Worm (Caenorhabditis elegans) whole organism, late embryonic: ENCODE data around the gene T15B12.1.
A peak's percentile ranks its signal among the peaks of the same experiment; 100 is the strongest.

Source experiments
- F13H6.1 ChIP-seq: sonication (generic microtip); optimal IDR thresholded peaks from 2 replicates; lab custom pipeline; 2016; ENCODE audit warnings: missing genetic modification characterization, missing compliant biosample characterization
- K02D7.2 ChIP-seq: sonication (generic microtip); optimal IDR thresholded peaks from 2 replicates; lab custom pipeline; 2017; ENCODE audit warnings: mild to moderate bottlenecking, missing genetic modification characterization, missing compliant biosample characterization
- K09A11.1 ChIP-seq: sonication (generic microtip); optimal IDR thresholded peaks from 2 replicates; lab custom pipeline; 2017; ENCODE audit warnings: antibody characterized with exemption, mild to moderate bottlenecking, missing genetic modification characterization, missing compliant biosample characterization; ENCODE audit not compliant: insufficient read depth
- ahr-1 ChIP-seq: sonication (generic microtip); optimal IDR thresholded peaks from 2 replicates; lab custom pipeline; 2016; ENCODE audit warnings: missing genetic modification characterization, missing compliant biosample characterization
- ama-1 ChIP-seq: fragments of 150-350 bp; optimal IDR thresholded peaks from 2 replicates; lab custom pipeline; 2014
- ceh-18 ChIP-seq: sonication (generic microtip); optimal IDR thresholded peaks from 2 replicates; lab custom pipeline; 2016; ENCODE audit warnings: missing genetic modification characterization, missing compliant biosample characterization
- ceh-24 ChIP-seq: sonication (generic microtip); optimal IDR thresholded peaks from 2 replicates; lab custom pipeline; 2016; ENCODE audit warnings: mild to moderate bottlenecking, missing genetic modification characterization, missing compliant biosample characterization
- ceh-30 ChIP-seq: fragments of 150-350 bp; optimal IDR thresholded peaks from 2 replicates; lab custom pipeline; 2014; ENCODE audit warnings: missing biosample characterization, missing genetic modification characterization
- ceh-31 ChIP-seq: sonication (generic microtip); optimal IDR thresholded peaks from 2 replicates; lab custom pipeline; 2016; ENCODE audit warnings: missing genetic modification characterization, missing compliant biosample characterization
- ceh-34 ChIP-seq: sonication (generic microtip); optimal IDR thresholded peaks from 2 replicates; lab custom pipeline; 2016; ENCODE audit warnings: mild to moderate bottlenecking, missing genetic modification characterization, missing compliant biosample characterization
- ceh-6 ChIP-seq: fragments of 200-800 bp; sonication (Bioruptor generic); optimal IDR thresholded peaks from 2 replicates; lab custom pipeline; 2018; ENCODE audit warnings: mild to moderate bottlenecking, missing genetic modification characterization, missing compliant biosample characterization
- ceh-9 ChIP-seq: sonication (generic microtip); optimal IDR thresholded peaks from 2 replicates; lab custom pipeline; 2016; ENCODE audit warnings: mild to moderate bottlenecking, missing genetic modification characterization, inconsistent platforms, missing compliant biosample characterization
- dve-1 ChIP-seq: sonication (generic microtip); optimal IDR thresholded peaks from 2 replicates; lab custom pipeline; 2017; ENCODE audit warnings: antibody characterized with exemption, mild to moderate bottlenecking, missing genetic modification characterization, missing compliant biosample characterization
- elt-2 ChIP-seq: sonication (generic microtip); optimal IDR thresholded peaks from 2 replicates; lab custom pipeline; 2016; ENCODE audit warnings: missing genetic modification reagents, missing genetic modification characterization, missing compliant biosample characterization
- eyg-1 ChIP-seq: sonication (generic microtip); optimal IDR thresholded peaks from 2 replicates; lab custom pipeline; 2016; ENCODE audit warnings: missing genotype, missing genetic modification characterization, missing compliant biosample characterization
- fax-1 ChIP-seq: sonication (generic microtip); optimal IDR thresholded peaks from 2 replicates; lab custom pipeline; 2016; ENCODE audit warnings: missing genotype, missing genetic modification characterization, missing compliant biosample characterization
- gmeb-2 ChIP-seq: sonication (generic microtip); optimal IDR thresholded peaks from 2 replicates; lab custom pipeline; 2016; ENCODE audit warnings: missing genetic modification characterization, inconsistent platforms, missing compliant biosample characterization
- hlh-13 ChIP-seq: fragments of 200-800 bp; sonication (Bioruptor generic); optimal IDR thresholded peaks from 2 replicates; lab custom pipeline; 2018; ENCODE audit warnings: mild to moderate bottlenecking, missing genetic modification characterization, missing compliant biosample characterization
- hlh-8 ChIP-seq: sonication (generic microtip); optimal IDR thresholded peaks from 2 replicates; lab custom pipeline; 2016; ENCODE audit warnings: missing genotype, missing genetic modification characterization, missing compliant biosample characterization
- lim-6 ChIP-seq: sonication (generic microtip); optimal IDR thresholded peaks from 2 replicates; lab custom pipeline; 2016; ENCODE audit warnings: missing genetic modification characterization, missing compliant biosample characterization
- madf-2 ChIP-seq: sonication (generic microtip); optimal IDR thresholded peaks from 2 replicates; lab custom pipeline; 2017; ENCODE audit warnings: missing genetic modification characterization, missing compliant biosample characterization
- nhr-232 ChIP-seq: sonication (generic microtip); optimal IDR thresholded peaks from 2 replicates; lab custom pipeline; 2016; ENCODE audit warnings: missing genetic modification characterization, missing compliant biosample characterization
- npax-4 ChIP-seq: sonication (generic microtip); optimal IDR thresholded peaks from 2 replicates; lab custom pipeline; 2016; ENCODE audit warnings: missing genetic modification characterization, missing compliant biosample characterization
- odd-2 ChIP-seq: sonication (generic microtip); optimal IDR thresholded peaks from 2 replicates; lab custom pipeline; 2017; ENCODE audit warnings: antibody characterized with exemption, mild to moderate bottlenecking, missing genetic modification characterization, missing compliant biosample characterization
- pax-1 ChIP-seq: fragments of 150-350 bp; optimal IDR thresholded peaks from 2 replicates; lab custom pipeline; 2014; ENCODE audit warnings: missing biosample characterization, missing genetic modification characterization
- pha-2 ChIP-seq: sonication (generic microtip); optimal IDR thresholded peaks from 2 replicates; lab custom pipeline; 2017; ENCODE audit warnings: mild to moderate bottlenecking, missing genetic modification characterization, missing compliant biosample characterization
- pqm-1 ChIP-seq: sonication (generic microtip); optimal IDR thresholded peaks from 2 replicates; lab custom pipeline; 2016; ENCODE audit warnings: missing genetic modification characterization, missing compliant biosample characterization
- rnt-1 ChIP-seq: sonication (generic microtip); optimal IDR thresholded peaks from 2 replicates; lab custom pipeline; 2016; ENCODE audit warnings: missing genetic modification characterization, missing compliant biosample characterization
- sox-2 ChIP-seq: fragments of 200-800 bp; sonication (Bioruptor generic); IDR thresholded peaks from 2 replicates; pipeline ENCODE4 v1.3.6; 2022; ENCODE audit warnings: missing genetic modification reagents, missing genetic modification characterization, missing compliant biosample characterization
- syd-9 ChIP-seq: sonication (generic microtip); optimal IDR thresholded peaks from 2 replicates; lab custom pipeline; 2016; ENCODE audit warnings: mild to moderate bottlenecking, missing genetic modification characterization, moderate library complexity, missing compliant biosample characterization
- ttx-3 ChIP-seq: sonication (generic microtip); optimal IDR thresholded peaks from 2 replicates; lab custom pipeline; 2016; ENCODE audit warnings: missing genetic modification reagents, missing genetic modification characterization, missing compliant biosample characterization
- unc-42 ChIP-seq: sonication (generic microtip); optimal IDR thresholded peaks from 2 replicates; lab custom pipeline; 2016; ENCODE audit warnings: missing genotype, missing genetic modification characterization, missing compliant biosample characterization
- unc-55 ChIP-seq: sonication (generic microtip); optimal IDR thresholded peaks from 2 replicates; lab custom pipeline; 2017; ENCODE audit warnings: missing biosample characterization, missing genetic modification reagents, missing genetic modification characterization

T15B12.1 gene

ce11 chrIII:5277740-5278139 lies 10.2 kb upstream of the T15B12.1 start, which contains the start of gene clk-1:
Gene clk-1, plus strand, starts transcription at chrIII:5277894.
- no peak for TF ChIP-seq syd-9 (tag; lab: Kevin White, UChicago)
- TF ChIP-seq nhr-232, result no peak
- no peak for TF ChIP-seq K09A11.1
- no peak for TF ChIP-seq sox-2
- TF ChIP-seq unc-55 (GFP tag; lab: Kevin White, UChicago), result no peak
- no peak for TF ChIP-seq ahr-1 (tag; lab: Kevin White, UChicago)
- TF ChIP-seq hlh-8, result no peak
- TF ChIP-seq ttx-3 (tag; lab: Kevin White, UChicago), result no peak
- TF ChIP-seq ceh-34, result no peak
- TF ChIP-seq madf-2 (tag; lab: Kevin White, UChicago), result no peak
- no peak for TF ChIP-seq ceh-24 (tag; lab: Kevin White, UChicago)
- TF ChIP-seq hlh-13 (GFP tag; lab: Kevin White, UChicago), result no peak
- TF ChIP-seq, all 69 proteins: peak for 0

DNA sequence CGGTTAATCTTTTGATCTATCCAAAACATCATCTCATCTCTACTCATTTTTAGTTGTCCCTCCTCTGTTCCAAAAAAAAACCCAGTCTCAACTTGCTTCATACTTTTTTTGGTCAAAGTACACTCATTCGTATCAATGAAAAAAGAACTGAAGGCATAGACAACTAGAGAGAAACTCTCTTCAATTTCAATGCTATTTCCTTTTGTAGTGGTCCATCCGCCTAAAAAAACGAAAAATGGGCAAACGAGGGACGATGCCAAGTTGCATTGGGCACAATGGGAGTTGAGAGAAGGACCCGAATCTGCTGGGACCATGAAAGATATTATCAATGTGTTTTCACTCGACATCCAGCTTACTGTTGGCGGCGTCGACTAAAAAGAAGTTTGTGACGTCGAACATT lies 7.7 kb upstream of the T15B12.1 start:
- no peak for TF ChIP-seq lim-6 (tag; lab: Kevin White, UChicago)
- no peak for TF ChIP-seq unc-55 (GFP tag; lab: Kevin White, UChicago)

- TF ChIP-seq ama-1 (lab: Kevin White, UChicago) (no peak), dve-1 (tag; lab: Kevin White, UChicago) (no peak), pha-2 (tag; lab: Kevin White, UChicago) (no peak)
Measured at ce11 chrIII:5285484-5285883, 2.5 kb upstream of the T15B12.1 start.

ce11 chrIII:5286205-5286604 lies 1.8 kb upstream of the T15B12.1 start, which contains the start of gene ZC395.11:
Gene ZC395.11, minus strand, starts transcription at chrIII:5286305.
- TF ChIP-seq odd-2 (tag; lab: Kevin White, UChicago), result no peak
- TF ChIP-seq unc-42 (tag; lab: Kevin White, UChicago), result no peak
- TF ChIP-seq ceh-6 (GFP tag; lab: Kevin White, UChicago), result no peak
- TF ChIP-seq, all 69 proteins: peak for 0

- TF ChIP-seq ceh-34, result no peak
- TF ChIP-seq K02D7.2 (tag; lab: Kevin White, UChicago), result no peak
- TF ChIP-seq, all 69 proteins: peak for 0
Measured at ce11 chrIII:5290230-5290629, 2.3 kb downstream of the T15B12.1 start.

DNA sequence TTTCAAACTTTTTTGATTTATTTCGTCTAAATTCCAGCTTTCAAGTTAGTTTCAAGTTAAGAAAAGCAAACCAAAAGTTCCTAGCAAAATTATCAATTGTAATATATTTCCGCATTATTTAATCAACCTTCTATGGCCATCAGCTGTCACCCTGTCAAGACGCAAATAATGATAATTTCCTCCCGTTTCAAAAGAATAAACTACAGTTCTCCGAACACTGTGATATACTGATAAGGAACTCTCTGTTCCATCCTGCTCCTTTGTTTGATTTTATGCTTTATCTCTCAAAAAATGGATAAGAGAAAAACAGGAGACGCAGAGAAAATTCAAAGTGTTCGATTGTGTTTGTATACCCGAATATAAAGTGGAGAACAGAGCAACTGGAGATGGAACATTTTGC lies 3.3 kb downstream of the T15B12.1 start:
- TF ChIP-seq ceh-31 (no peak), elt-2 (tag; lab: Kevin White, UChicago) (peak; percentile 23)

DNA sequence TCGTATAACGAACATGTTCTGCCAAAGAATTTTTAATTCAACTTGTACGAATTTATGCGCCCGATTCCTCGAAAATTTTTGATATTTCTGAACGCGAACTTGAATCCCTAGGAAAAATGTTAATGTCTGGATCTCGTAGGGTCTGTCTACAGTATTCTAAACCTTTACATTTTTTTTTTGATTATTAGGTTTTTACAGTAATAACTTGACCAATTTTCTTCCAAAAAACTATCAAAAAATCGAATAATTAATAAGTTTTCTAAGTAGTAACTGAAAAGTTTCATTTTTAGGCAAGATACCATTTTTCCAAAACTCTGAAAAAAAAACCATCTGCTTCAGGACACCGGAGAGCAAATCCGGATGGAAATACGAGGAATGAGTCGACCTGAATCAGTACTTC lies 6.3 kb downstream of the T15B12.1 start:
- TF ChIP-seq ceh-31, result no peak
- TF ChIP-seq pax-1 (tag; lab: Kevin White, UChicago), result no peak
- no peak for TF ChIP-seq ceh-34
- no peak for TF ChIP-seq F13H6.1 (tag; lab: Kevin White, UChicago)
- TF ChIP-seq rnt-1, result no peak
- no peak for TF ChIP-seq K09A11.1
- TF ChIP-seq sox-2, result no peak
- TF ChIP-seq npax-4, result no peak
- TF ChIP-seq elt-2 (tag; lab: Kevin White, UChicago), result no peak
- TF ChIP-seq ceh-9 (tag; lab: Kevin White, UChicago), result no peak
- no peak for TF ChIP-seq pqm-1 (tag; lab: Kevin White, UChicago)
- no peak for TF ChIP-seq gmeb-2 (tag; lab: Kevin White, UChicago)
- TF ChIP-seq lim-6 (tag; lab: Kevin White, UChicago), result no peak
- no peak for TF ChIP-seq hlh-13 (GFP tag; lab: Kevin White, UChicago)
- TF ChIP-seq eyg-1 (tag; lab: Kevin White, UChicago), result no peak
- no peak for TF ChIP-seq ceh-30
- TF ChIP-seq ceh-18 (tag; lab: Kevin White, UChicago), result no peak
- no peak for TF ChIP-seq fax-1 (tag; lab: Kevin White, UChicago)
- no peak for TF ChIP-seq madf-2 (tag; lab: Kevin White, UChicago)
